Fruit fly (Drosophila melanogaster): ENCODE results near the gene Or2a.

Or2a gene

dm6 chrX:2294474-2295434, 48.7 kb downstream of the Or2a start (continued):
- TF ChIP-seq CG9139 (GFP tag; optimal IDR thresholded peaks at IDR 0.05) (no peak), net (GFP tag; optimal IDR thresholded peaks at IDR 0.05) (peak; percentile 73), CG3919 (GFP tag; optimal IDR thresholded peaks at IDR 0.05) (peak; percentile 56), Hr4 (GFP tag; optimal IDR thresholded peaks at IDR 0.05) (peak; percentile 42), CG3032 (tag; optimal IDR thresholded peaks at IDR 0.05) (peak; percentile 33), CG7368 (GFP tag; optimal IDR thresholded peaks at IDR 0.05) (peak; percentile 68), CG15336 (GFP tag; IDR thresholded peaks at IDR 0.05) (peak; percentile 21; the same call in 1 of the 2 replicates), Ets21C (GFP tag; optimal IDR thresholded peaks at IDR 0.05) (peak; percentile 20), ss (GFP tag; optimal IDR thresholded peaks at IDR 0.05) (peak; percentile 40 to 43), topi (GFP tag; optimal IDR thresholded peaks at IDR 0.05) (peak; percentile 65), CG32006 (GFP tag; optimal IDR thresholded peaks at IDR 0.05) (peak; percentile 53), Sox15 (GFP tag; optimal IDR thresholded peaks at IDR 0.05) (no peak), CG16779 (tag; optimal IDR thresholded peaks at IDR 0.05) (peak; percentile 46), Lpt (GFP tag; optimal IDR thresholded peaks at IDR 0.05) (peak; percentile 58), CG31627 (GFP tag; optimal IDR thresholded peaks at IDR 0.05) (peak; percentile 59), Eip93F (GFP tag; optimal IDR thresholded peaks at IDR 0.05) (no peak), CG10631 (GFP tag; optimal IDR thresholded peaks at IDR 0.05) (peak; percentile 58), achi (GFP tag; optimal IDR thresholded peaks at IDR 0.05) (peak; percentile 42), fd59A (GFP tag; optimal IDR thresholded peaks at IDR 0.05) (no peak), CG1621 (tag; optimal IDR thresholded peaks at IDR 0.05) (peak; percentile 28), eg (GFP tag; IDR thresholded peaks at IDR 0.05) (peak; percentile 70; the same call in 2 of the 3 replicates), CG11762 (GFP tag; optimal IDR thresholded peaks at IDR 0.05; ENCODE audit: insufficient read depth) (no peak), Gug (GFP tag; IDR thresholded peaks at IDR 0.05) (peak; percentile 28; the same call in 1 of the 2 replicates)

- TF ChIP-seq Ets21C (GFP tag; optimal IDR thresholded peaks at IDR 0.05) (no peak), OdsH (GFP tag; optimal IDR thresholded peaks at IDR 0.05) (no peak), net (GFP tag; optimal IDR thresholded peaks at IDR 0.05) (no peak), Lpt (GFP tag; optimal IDR thresholded peaks at IDR 0.05) (no peak), CG6854 (GFP tag; optimal IDR thresholded peaks at IDR 0.05) (peak; percentile 36), eg (GFP tag; IDR thresholded peaks at IDR 0.05) (0 out of 3 replicates have a peak, but pooled peaks have one; percentile 70), vri (GFP tag; optimal IDR thresholded peaks at IDR 0.05) (peak; percentile 96), Gug (GFP tag; IDR thresholded peaks at IDR 0.05) (no peak; the same call in 1 of the 2 replicates), CG6792 (GFP tag; optimal IDR thresholded peaks at IDR 0.05) (no peak), CG3032 (tag; optimal IDR thresholded peaks at IDR 0.05) (no peak), CG6163 (GFP tag; IDR thresholded peaks at IDR 0.05) (peak; percentile 10; the same call in 1 of the 3 replicates), CG10669 (GFP tag; optimal IDR thresholded peaks at IDR 0.05) (peak; percentile 1), Smox (GFP tag; optimal IDR thresholded peaks at IDR 0.05) (no peak), Sox14 (GFP tag; optimal IDR thresholded peaks at IDR 0.05) (no peak), CG15336 (GFP tag; IDR thresholded peaks at IDR 0.05) (no peak), dsx (GFP tag; optimal IDR thresholded peaks at IDR 0.05; ENCODE audit: poor library complexity, severe bottlenecking) (no peak), CG11294 (GFP tag; IDR thresholded peaks at IDR 0.05) (0 out of 2 replicates have a peak, but pooled peaks have one; percentile 68), pdm3 (GFP tag; optimal IDR thresholded peaks at IDR 0.05) (no peak)
Observed at dm6 chrX:2295435-2296229, 49.6 kb downstream of the Or2a start, which contains the start of gene Raf. Gene Raf, plus strand, starts transcription at chrX:2295466.

Measured in whole organism, prepupa.